Fruit fly (Drosophila melanogaster) whole organism, embryonic: Measurements from ENCODE around the gene Cpr30B.

ENCODE experiments used
- Abd-B ChIP-seq: fragments of 200-800 bp; sonication (Bioruptor generic); optimal IDR thresholded peaks from 2 replicates; lab custom pipeline; 2018; ENCODE audit warnings: missing biosample characterization, mild to moderate bottlenecking, missing genetic modification characterization, moderate library complexity
- CG12769 ChIP-seq: fragments of 200-800 bp; sonication (Bioruptor generic); optimal IDR thresholded peaks from 2 replicates; lab custom pipeline; 2019; ENCODE audit warnings: missing biosample characterization, mild to moderate bottlenecking, missing genetic modification characterization, moderate library complexity
- CG14710 ChIP-seq: fragments of 200-800 bp; sonication (Bioruptor generic); optimal IDR thresholded peaks from 3 replicates; lab custom pipeline; 2019; ENCODE audit warnings: missing biosample characterization, mild to moderate bottlenecking, missing genetic modification characterization, moderate library complexity
- CG31441 ChIP-seq: fragments of 200-800 bp; sonication (Bioruptor generic); IDR thresholded peaks from 2 replicates; pipeline ENCODE4 v1.3.6; 2022; ENCODE audit warnings: missing biosample characterization, missing genetic modification characterization
- CG4707 ChIP-seq: fragments of 200-800 bp; sonication (Bioruptor generic); optimal IDR thresholded peaks from 2 replicates; lab custom pipeline; 2018; ENCODE audit warnings: missing biosample characterization, mild to moderate bottlenecking, missing genetic modification characterization, moderate library complexity
- CG4730 ChIP-seq: fragments of 200-800 bp; sonication (Bioruptor generic); IDR thresholded peaks from 2 replicates; pipeline ENCODE4 v1.3.6; 2022; ENCODE audit warnings: missing biosample characterization, missing genetic modification characterization
- CG6272 ChIP-seq: fragments of 200-800 bp; sonication (Bioruptor generic); IDR thresholded peaks from 2 replicates; pipeline ENCODE4 v1.3.6; 2022; ENCODE audit warnings: missing biosample characterization, missing genetic modification characterization
- CG6654 ChIP-seq: fragments of 200-800 bp; sonication (Bioruptor generic); optimal IDR thresholded peaks from 2 replicates; lab custom pipeline; 2017; ENCODE audit warnings: missing biosample characterization, mild to moderate bottlenecking, missing genetic modification characterization
- CG6683 ChIP-seq: fragments of 200-800 bp; sonication (Bioruptor generic); optimal IDR thresholded peaks from 2 replicates; lab custom pipeline; 2017; ENCODE audit warnings: missing biosample characterization, mild to moderate bottlenecking, missing genetic modification characterization, missing genetic modification reagents
- CG6791 ChIP-seq: fragments of 200-800 bp; sonication (Bioruptor generic); IDR thresholded peaks from 3 replicates; pipeline ENCODE4 v1.3.6; 2022; ENCODE audit warnings: missing biosample characterization, missing genetic modification characterization; ENCODE audit not compliant: partially characterized antibody
- CG7745 ChIP-seq: fragments of 200-800 bp; sonication (Bioruptor generic); optimal IDR thresholded peaks from 2 replicates; lab custom pipeline; 2018; ENCODE audit warnings: missing biosample characterization, mild to moderate bottlenecking, missing genetic modification characterization, moderate library complexity
- CG8944 ChIP-seq: fragments of 200-800 bp; sonication (Bioruptor generic); optimal IDR thresholded peaks from 3 replicates; lab custom pipeline; 2016; ENCODE audit warnings: missing biosample characterization, missing genetic modification characterization
- CG9215 ChIP-seq: fragments of 200-800 bp; sonication (Bioruptor generic); IDR thresholded peaks from 2 replicates; pipeline ENCODE4 v1.3.6; 2022; ENCODE audit warnings: missing biosample characterization, missing genetic modification characterization
- CTCF ChIP-seq: fragments of 200-800 bp; sonication (Bioruptor generic); optimal IDR thresholded peaks from 2 replicates; lab custom pipeline; 2017; ENCODE audit warnings: missing biosample characterization, mild to moderate bottlenecking, missing genetic modification characterization, moderate library complexity
- Camta ChIP-seq: fragments of 200-800 bp; sonication (Bioruptor generic); optimal IDR thresholded peaks from 2 replicates; lab custom pipeline; 2016; ENCODE audit warnings: missing biosample characterization, missing genetic modification characterization
- Deaf1 ChIP-seq: fragments of 200-800 bp; optimal IDR thresholded peaks from 3 replicates; lab custom pipeline; 2019; ENCODE audit warnings: missing biosample characterization, mild to moderate bottlenecking, missing genetic modification characterization, moderate library complexity
- Eip74EF ChIP-seq, 2 experiments: fragments of 200-800 bp in 1 of 2; fragments of >200 bp in 1 of 2; sonication (Bioruptor generic) in 1 of 2; optimal IDR thresholded peaks; 2 replicates each; lab custom pipeline; 2017 to 2019; ENCODE audit warnings: missing biosample characterization in 2 of 2, missing genetic modification characterization in 2 of 2, mild to moderate bottlenecking in 1 of 2, moderate library complexity in 1 of 2
- Ets97D ChIP-seq: fragments of 200-800 bp; sonication (Bioruptor generic); optimal IDR thresholded peaks from 3 replicates; lab custom pipeline; 2016; ENCODE audit warnings: missing biosample characterization, missing genetic modification characterization
- HLH4C ChIP-seq: fragments of 200-800 bp; sonication (Bioruptor generic); IDR thresholded peaks from 3 replicates; pipeline ENCODE4 v1.3.6; 2022; ENCODE audit warnings: missing biosample characterization, missing genetic modification characterization; ENCODE audit not compliant: partially characterized antibody
- Hey ChIP-seq: fragments of 200-800 bp; sonication (Bioruptor generic); optimal IDR thresholded peaks from 3 replicates; lab custom pipeline; 2018; ENCODE audit warnings: missing biosample characterization, mild to moderate bottlenecking, missing genetic modification characterization
- Hmr ChIP-seq: fragments of 200-800 bp; sonication (Bioruptor generic); optimal IDR thresholded peaks from 3 replicates; lab custom pipeline; 2017; ENCODE audit warnings: mild to moderate bottlenecking, missing biosample characterization, missing genetic modification reagents, missing genetic modification characterization
- Hmx ChIP-seq: fragments of 200-800 bp; sonication (Bioruptor generic); optimal IDR thresholded peaks from 2 replicates; lab custom pipeline; 2016; ENCODE audit warnings: missing biosample characterization, missing genetic modification characterization
- Hr39 ChIP-seq: fragments of >200 bp; optimal IDR thresholded peaks from 2 replicates; lab custom pipeline; 2017
- Lpt ChIP-seq: fragments of >200 bp; optimal IDR thresholded peaks from 2 replicates; lab custom pipeline; 2018; ENCODE audit warnings: missing biosample characterization, missing genetic modification characterization
- Nf-YA ChIP-seq: fragments of 200-800 bp; sonication (Bioruptor generic); IDR thresholded peaks from 2 replicates; pipeline ENCODE4 v1.3.6; 2022; ENCODE audit warnings: missing biosample characterization, missing genetic modification characterization
- Nf-YB ChIP-seq: fragments of 200-800 bp; sonication (Bioruptor generic); optimal IDR thresholded peaks from 3 replicates; lab custom pipeline; 2019; ENCODE audit warnings: missing biosample characterization, mild to moderate bottlenecking, missing genetic modification characterization, moderate library complexity
- Opbp ChIP-seq: fragments of 200-800 bp; sonication (Bioruptor generic); IDR thresholded peaks from 3 replicates; pipeline ENCODE4 v1.3.6; 2022; ENCODE audit warnings: missing biosample characterization, missing genetic modification characterization; ENCODE audit not compliant: partially characterized antibody
- Ravus ChIP-seq: fragments of 200-800 bp; sonication (Bioruptor generic); IDR thresholded peaks from 2 replicates; pipeline ENCODE4 v1.3.6; 2022; ENCODE audit warnings: missing biosample characterization, missing genetic modification characterization
- Sox100B ChIP-seq: fragments of 200-800 bp; sonication (Bioruptor generic); optimal IDR thresholded peaks from 3 replicates; lab custom pipeline; 2018; ENCODE audit warnings: missing biosample characterization, mild to moderate bottlenecking, missing genetic modification characterization
- TFAM ChIP-seq: fragments of 200-800 bp; sonication (Bioruptor generic); optimal IDR thresholded peaks from 2 replicates; lab custom pipeline; 2017; ENCODE audit warnings: missing biosample characterization, missing genetic modification characterization, inconsistent platforms
- ac ChIP-seq: fragments of 200-800 bp; sonication (Bioruptor generic); optimal IDR thresholded peaks from 3 replicates; lab custom pipeline; 2017; ENCODE audit warnings: missing biosample characterization, mild to moderate bottlenecking, missing genetic modification characterization
- caup ChIP-seq: fragments of 200-800 bp; sonication (Bioruptor generic); optimal IDR thresholded peaks from 3 replicates; lab custom pipeline; 2017; ENCODE audit warnings: missing biosample characterization, mild to moderate bottlenecking, missing genetic modification characterization, moderate library complexity; ENCODE audit not compliant: severe bottlenecking
- chinmo ChIP-seq: fragments of 200-800 bp; sonication (Bioruptor generic); IDR thresholded peaks from 4 replicates; pipeline ENCODE4 v1.3.6; 2022; ENCODE audit warnings: missing biosample characterization, missing genetic modification characterization; ENCODE audit not compliant: partially characterized antibody
- emc ChIP-seq: fragments of 200-800 bp; sonication (Bioruptor generic); optimal IDR thresholded peaks from 2 replicates; lab custom pipeline; 2016; ENCODE audit warnings: missing biosample characterization, missing genetic modification characterization
- ems ChIP-seq: fragments of 200-800 bp; sonication (Bioruptor generic); optimal IDR thresholded peaks from 3 replicates; lab custom pipeline; 2016; ENCODE audit warnings: missing biosample characterization, missing genetic modification characterization
- gcm ChIP-seq: fragments of 200-800 bp; sonication (Bioruptor generic); optimal IDR thresholded peaks from 2 replicates; lab custom pipeline; 2019; ENCODE audit warnings: missing biosample characterization, mild to moderate bottlenecking, missing genetic modification characterization, moderate library complexity
- gro ChIP-seq: fragments of 200-800 bp; sonication (Bioruptor generic); optimal IDR thresholded peaks from 2 replicates; lab custom pipeline; 2016; ENCODE audit warnings: missing biosample characterization, missing genetic modification characterization
- hkb ChIP-seq, 2 experiments: fragments of 200-800 bp in 1 of 2; fragments of >200 bp in 1 of 2; sonication (Bioruptor generic) in 1 of 2; IDR thresholded peaks in 1 of 2; optimal IDR thresholded peaks in 1 of 2; 2 replicates each; pipeline versions ENCODE4 v1.3.6 to Lab custom; 2017 to 2022; ENCODE audit warnings: missing biosample characterization in 1 of 2, missing genetic modification characterization in 1 of 2
- insv ChIP-seq, 2 experiments: fragments of 200-800 bp; sonication (Bioruptor generic); optimal IDR thresholded peaks; 3 replicates each; lab custom pipeline; 2016 to 2018; ENCODE audit warnings: missing biosample characterization in 2 of 2, missing genetic modification characterization in 2 of 2
- jing ChIP-seq: fragments of 200-800 bp; sonication (Bioruptor generic); optimal IDR thresholded peaks from 2 replicates; lab custom pipeline; 2018; ENCODE audit warnings: missing biosample characterization, mild to moderate bottlenecking, missing genetic modification characterization
- lmd ChIP-seq: fragments of 200-800 bp; sonication (Bioruptor generic); IDR thresholded peaks from 2 replicates; pipeline ENCODE4 v1.3.6; 2022; ENCODE audit warnings: missing biosample characterization, missing genetic modification characterization
- mld ChIP-seq: fragments of 200-800 bp; sonication (Bioruptor generic); IDR thresholded peaks from 3 replicates; pipeline ENCODE4 v1.3.6; 2022; ENCODE audit warnings: missing biosample characterization, missing genetic modification characterization; ENCODE audit not compliant: partially characterized antibody
- nom ChIP-seq: fragments of 200-800 bp; sonication (Bioruptor generic); optimal IDR thresholded peaks from 2 replicates; lab custom pipeline; 2017; ENCODE audit warnings: missing biosample characterization, missing genetic modification characterization, mild to moderate bottlenecking, moderate library complexity, missing genetic modification reagents
- oc ChIP-seq: fragments of 200-800 bp; sonication (Bioruptor generic); optimal IDR thresholded peaks from 2 replicates; lab custom pipeline; 2018; ENCODE audit warnings: missing biosample characterization, mild to moderate bottlenecking, missing genetic modification characterization, moderate library complexity
- pros ChIP-seq: fragments of 200-800 bp; sonication (Bioruptor generic); optimal IDR thresholded peaks from 3 replicates; lab custom pipeline; 2019; ENCODE audit warnings: missing biosample characterization, mild to moderate bottlenecking, missing genetic modification characterization, moderate library complexity
- seq ChIP-seq: fragments of 200-800 bp; sonication (Bioruptor generic); IDR thresholded peaks from 2 replicates; pipeline ENCODE4 v1.3.6; 2022; ENCODE audit warnings: missing biosample characterization, missing genetic modification characterization
- slp2 ChIP-seq: fragments of 200-800 bp; sonication (Bioruptor generic); optimal IDR thresholded peaks from 2 replicates; lab custom pipeline; 2016; ENCODE audit warnings: missing biosample characterization, missing genetic modification characterization
- sqz ChIP-seq: fragments of 200-800 bp; sonication (Bioruptor generic); optimal IDR thresholded peaks from 3 replicates; lab custom pipeline; 2018; ENCODE audit warnings: missing biosample characterization, mild to moderate bottlenecking, missing genetic modification characterization
- wek ChIP-seq: fragments of 200-800 bp; sonication (Bioruptor generic); optimal IDR thresholded peaks from 3 replicates; lab custom pipeline; 2018; ENCODE audit warnings: missing biosample characterization, mild to moderate bottlenecking, missing genetic modification characterization, moderate library complexity

Cpr30B gene

dm6 chr2L:9579538-9579937 is 36.9 kb downstream of the Cpr30B start, which contains the start of gene CG31709:
TSS of gene CG31709 (minus strand) at chr2L:9579638.
- TF ChIP-seq Abd-B (GFP tag; lab: Kevin White, UChicago) (no peak), Hey (tag; lab: Kevin White, UChicago) (no peak), Sox100B (GFP tag; lab: Kevin White, UChicago) (no peak), chinmo (GFP tag; lab: Robert Waterston, UW) (no peak), Opbp (GFP tag; lab: Robert Waterston, UW) (no peak), Hmx (no peak), CG7745 (no peak), jing (GFP tag; lab: Kevin White, UChicago) (no peak), gro (no peak), HLH4C (GFP tag; lab: Robert Waterston, UW) (no peak), hkb (optimal IDR thresholded peaks at IDR 0.05; lab: Kevin White, UChicago) (no peak), hkb (GFP tag; IDR thresholded peaks at IDR 0.05; lab: Robert Waterston, UW) (no peak), Hmr (GFP tag; lab: Kevin White, UChicago) (no peak), gcm (GFP tag; lab: Kevin White, UChicago) (no peak), CG4730 (GFP tag; lab: Robert Waterston, UW) (no peak)

- TF ChIP-seq seq (GFP tag; lab: Robert Waterston, UW) (peak; percentile 23; the same call in 1 of the 2 replicates), Lpt (GFP tag; lab: Kevin White, UChicago) (no peak), Abd-B (GFP tag; lab: Kevin White, UChicago) (no peak), CG31441 (GFP tag; lab: Robert Waterston, UW) (no peak), Camta (GFP tag; lab: Kevin White, UChicago) (no peak), Ravus (no peak), ems (GFP tag; lab: Kevin White, UChicago) (no peak), CG6683 (GFP tag; lab: Kevin White, UChicago) (no peak), mld (GFP tag; lab: Robert Waterston, UW) (no peak), CTCF (GFP tag; lab: Kevin White, UChicago) (no peak), CG12769 (tag; lab: Kevin White, UChicago) (no peak), CG4707 (GFP tag; lab: Kevin White, UChicago) (no peak), Nf-YB (GFP tag; lab: Kevin White, UChicago) (peak; percentile 98), CG9215 (no peak), emc (GFP tag; lab: Kevin White, UChicago) (no peak), sqz (no peak), pros (peak; percentile 0), CG6654 (GFP tag; lab: Kevin White, UChicago) (no peak), jing (GFP tag; lab: Kevin White, UChicago) (peak; percentile 62), slp2 (no peak), CG14710 (tag; lab: Kevin White, UChicago) (no peak), Nf-YA (GFP tag; lab: Robert Waterston, UW) (peak; percentile 58; the same call in 1 of the 2 replicates), oc (tag; lab: Kevin White, UChicago) (peak; percentile 54), CG8944 (GFP tag; lab: Kevin White, UChicago) (no peak), caup (GFP tag; lab: Kevin White, UChicago) (no peak), nom (GFP tag; lab: Kevin White, UChicago) (no peak), ac (GFP tag; lab: Kevin White, UChicago) (no peak), CG6791 (GFP tag; lab: Robert Waterston, UW) (0 out of 3 replicates have a peak, but pooled peaks have one; percentile 15), Deaf1 (tag; lab: Kevin White, UChicago) (peak; percentile 88), wek (GFP tag; lab: Kevin White, UChicago) (no peak), CG4730 (GFP tag; lab: Robert Waterston, UW) (no peak), Ets97D (GFP tag; lab: Kevin White, UChicago) (no peak), insv (GFP tag; optimal IDR thresholded peaks at IDR 0.05; lab: Kevin White, UChicago) (peak in 1 of 2 experiments; percentile 55), Hr39 (lab: Kevin White, UChicago) (no peak), Eip74EF (GFP tag; optimal IDR thresholded peaks at IDR 0.05; lab: Kevin White, UChicago) (no peak), CG6272 (no peak), lmd (no peak), TFAM (GFP tag; lab: Kevin White, UChicago) (no peak)
Measured at dm6 chr2L:9581582-9581981, 38.9 kb downstream of the Cpr30B start, which contains the start of gene gcm. TSS of gene gcm (minus strand) at chr2L:9581745.
